Fruit fly (Drosophila melanogaster) whole organism, prepupa: ENCODE measurements around the gene Gr93a.

Source experiments
- CG10669 ChIP-seq: fragments of 200-800 bp; sonication (Bioruptor generic); optimal IDR thresholded peaks from 3 replicates; lab custom pipeline; 2018; ENCODE audit warnings: missing biosample characterization, mild to moderate bottlenecking, missing genetic modification characterization, moderate library complexity
- CG11762 ChIP-seq: fragments of 200-800 bp; sonication (Bioruptor generic); optimal IDR thresholded peaks from 3 replicates; lab custom pipeline; 2016; ENCODE audit warnings: missing biosample characterization, missing genetic modification characterization; ENCODE audit not compliant: insufficient read depth
- CG32006 ChIP-seq: fragments of 200-800 bp; sonication (Bioruptor generic); optimal IDR thresholded peaks from 3 replicates; lab custom pipeline; 2017; ENCODE audit warnings: missing biosample characterization, mild to moderate bottlenecking, missing genetic modification characterization
- Eip75B ChIP-seq: fragments of 200-800 bp; sonication (Bioruptor generic); optimal IDR thresholded peaks from 3 replicates; lab custom pipeline; 2016; ENCODE audit warnings: missing biosample characterization, missing genetic modification characterization
- Gug ChIP-seq: fragments of 200-800 bp; sonication (Bioruptor generic); IDR thresholded peaks from 2 replicates; pipeline ENCODE4 v1.3.6; 2022; ENCODE audit warnings: missing biosample characterization, missing genetic modification characterization
- Hr4 ChIP-seq: fragments of 200-800 bp; sonication (Bioruptor generic); optimal IDR thresholded peaks from 3 replicates; lab custom pipeline; 2016; ENCODE audit warnings: missing biosample characterization, missing genetic modification characterization
- Met ChIP-seq: fragments of 200-800 bp; sonication (Bioruptor generic); optimal IDR thresholded peaks from 3 replicates; lab custom pipeline; 2016; ENCODE audit warnings: missing biosample characterization, missing genetic modification characterization
- OdsH ChIP-seq: fragments of 200-800 bp; sonication (Bioruptor generic); optimal IDR thresholded peaks from 3 replicates; lab custom pipeline; 2016; ENCODE audit warnings: missing biosample characterization, missing genetic modification characterization
- Smox ChIP-seq: fragments of 200-800 bp; sonication (Bioruptor generic); optimal IDR thresholded peaks from 3 replicates; lab custom pipeline; 2016; ENCODE audit warnings: missing biosample characterization, missing genetic modification characterization
- Sox15 ChIP-seq: fragments of 200-800 bp; sonication (Bioruptor generic); optimal IDR thresholded peaks from 3 replicates; lab custom pipeline; 2016; ENCODE audit warnings: missing biosample characterization, missing genetic modification characterization
- lz ChIP-seq: fragments of 200-800 bp; sonication (Bioruptor generic); optimal IDR thresholded peaks from 3 replicates; lab custom pipeline; 2016; ENCODE audit warnings: missing biosample characterization, missing genetic modification characterization
- ss ChIP-seq, 2 experiments: fragments of 200-800 bp; sonication (Bioruptor generic); optimal IDR thresholded peaks; 2 replicates in 1 of 2; 3 replicates in 1 of 2; lab custom pipeline; 2017 to 2018; ENCODE audit warnings: mild to moderate bottlenecking in 2 of 2, missing biosample characterization in 2 of 2, missing genetic modification characterization in 2 of 2, moderate library complexity in 1 of 2

dm6 chr3R:21855469-21855826 lies 23.1 kb downstream of the Gr93a start:
- TF ChIP-seq Sox15 (GFP tag; lab: Kevin White, UChicago), result no peak
- TF ChIP-seq CG10669 (GFP tag; lab: Kevin White, UChicago), result no peak
- no peak for TF ChIP-seq ss (GFP tag; optimal IDR thresholded peaks at IDR 0.05; lab: Kevin White, UChicago)
- TF ChIP-seq Met (GFP tag; lab: Kevin White, UChicago), result no peak
- no peak for TF ChIP-seq Smox
- TF ChIP-seq OdsH (GFP tag; lab: Kevin White, UChicago), result no peak
- TF ChIP-seq CG32006 (GFP tag; lab: Kevin White, UChicago), result no peak
- no peak for TF ChIP-seq CG11762
- no peak for TF ChIP-seq Hr4 (GFP tag; lab: Kevin White, UChicago)
- TF ChIP-seq lz (GFP tag; lab: Kevin White, UChicago), result no peak
- no peak for TF ChIP-seq Eip75B (GFP tag; lab: Kevin White, UChicago)
- TF ChIP-seq Gug (GFP tag; lab: Robert Waterston, UW), result no peak
